Worm (Caenorhabditis elegans) whole organism, L2 larva: ENCODE measurements around the gene R151.2.

Experiments
- C34F6.9 ChIP-seq: fragments of 150-350 bp; optimal IDR thresholded peaks from 2 replicates; lab custom pipeline; 2014; ENCODE audit warnings: missing biosample characterization, missing genetic modification characterization
- aly-2 ChIP-seq: fragments of 150-350 bp; optimal IDR thresholded peaks from 2 replicates; lab custom pipeline; 2014; ENCODE audit warnings: missing biosample characterization, missing genetic modification characterization
- ceh-82 ChIP-seq: fragments of 150-350 bp; optimal IDR thresholded peaks from 2 replicates; lab custom pipeline; 2014; ENCODE audit warnings: missing biosample characterization, missing genetic modification characterization
- fos-1 ChIP-seq: fragments of 150-350 bp; optimal IDR thresholded peaks from 2 replicates; lab custom pipeline; 2014; ENCODE audit warnings: missing biosample characterization, missing genetic modification characterization
- lin-11 ChIP-seq: fragments of 150-350 bp; sonication (generic microtip); optimal IDR thresholded peaks from 2 replicates; lab custom pipeline; 2014; ENCODE audit warnings: missing biosample characterization, missing genetic modification characterization, inconsistent platforms, mixed read lengths
- mab-5 ChIP-seq: fragments of 150-350 bp; optimal IDR thresholded peaks from 2 replicates; lab custom pipeline; 2014; ENCODE audit warnings: missing biosample characterization, missing genetic modification characterization
- mbf-1 ChIP-seq: sonication (generic microtip); optimal IDR thresholded peaks from 2 replicates; lab custom pipeline; 2017; ENCODE audit warnings: missing biosample characterization, missing genetic modification characterization
- nhr-11 ChIP-seq: fragments of 150-350 bp; optimal IDR thresholded peaks from 2 replicates; lab custom pipeline; 2014; ENCODE audit warnings: missing biosample characterization, missing genetic modification characterization
- nhr-12 ChIP-seq: fragments of 150-350 bp; optimal IDR thresholded peaks from 2 replicates; lab custom pipeline; 2014; ENCODE audit warnings: missing biosample characterization, missing genetic modification characterization
- snpc-4 ChIP-seq: fragments of 150-350 bp; optimal IDR thresholded peaks from 2 replicates; lab custom pipeline; 2014; ENCODE audit warnings: missing biosample characterization, missing genetic modification characterization
- unc-55 ChIP-seq: fragments of 150-350 bp; sonication (generic microtip); optimal IDR thresholded peaks from 3 replicates; lab custom pipeline; 2014; ENCODE audit warnings: missing biosample characterization, missing genetic modification reagents, missing genetic modification characterization
- unc-62 ChIP-seq: fragments of 150-350 bp; optimal IDR thresholded peaks from 2 replicates; lab custom pipeline; 2014; ENCODE audit warnings: missing biosample characterization, missing genetic modification reagents, missing genetic modification characterization
- zag-1 ChIP-seq: fragments of 150-350 bp; optimal IDR thresholded peaks from 2 replicates; lab custom pipeline; 2014; ENCODE audit warnings: missing biosample characterization, missing genetic modification characterization

DNA sequence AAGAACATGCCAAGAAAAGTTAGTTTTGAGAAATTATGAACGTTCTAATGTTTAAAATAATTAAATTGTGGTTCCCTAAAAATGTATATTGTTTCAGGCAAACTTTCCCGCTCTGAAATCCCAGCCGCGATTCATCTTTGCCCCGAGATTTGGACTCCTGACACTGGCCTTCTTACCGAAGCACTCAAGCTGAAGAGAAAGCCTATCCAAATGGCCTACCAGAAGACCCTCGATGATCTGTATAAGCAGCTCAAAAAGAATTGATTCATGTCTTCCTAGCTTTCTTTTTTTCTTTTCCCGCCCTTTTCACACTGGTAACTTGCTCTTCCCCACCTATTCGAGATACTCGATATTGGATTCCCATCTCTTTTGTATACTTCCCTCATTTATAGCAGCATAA, 39.7 kb upstream of the R151.2 start:
- TF ChIP-seq snpc-4 (tag; lab: Kevin White, UChicago) (no peak), unc-55 (GFP tag; lab: Kevin White, UChicago) (no peak), mbf-1 (tag; lab: Kevin White, UChicago) (no peak), mab-5 (tag; lab: Kevin White, UChicago) (no peak), nhr-11 (tag; lab: Kevin White, UChicago) (no peak), unc-62 (GFP tag; lab: Kevin White, UChicago) (no peak), ceh-82 (no peak), aly-2 (tag; lab: Kevin White, UChicago) (no peak), nhr-12 (tag; lab: Kevin White, UChicago) (no peak), zag-1 (tag; lab: Kevin White, UChicago) (no peak), C34F6.9 (tag; lab: Kevin White, UChicago) (no peak), fos-1 (no peak), lin-11 (tag; lab: Kevin White, UChicago) (no peak)
